Fruit fly (Drosophila melanogaster): ENCODE measurements around the gene Btk.

Gene Btk

DNA sequence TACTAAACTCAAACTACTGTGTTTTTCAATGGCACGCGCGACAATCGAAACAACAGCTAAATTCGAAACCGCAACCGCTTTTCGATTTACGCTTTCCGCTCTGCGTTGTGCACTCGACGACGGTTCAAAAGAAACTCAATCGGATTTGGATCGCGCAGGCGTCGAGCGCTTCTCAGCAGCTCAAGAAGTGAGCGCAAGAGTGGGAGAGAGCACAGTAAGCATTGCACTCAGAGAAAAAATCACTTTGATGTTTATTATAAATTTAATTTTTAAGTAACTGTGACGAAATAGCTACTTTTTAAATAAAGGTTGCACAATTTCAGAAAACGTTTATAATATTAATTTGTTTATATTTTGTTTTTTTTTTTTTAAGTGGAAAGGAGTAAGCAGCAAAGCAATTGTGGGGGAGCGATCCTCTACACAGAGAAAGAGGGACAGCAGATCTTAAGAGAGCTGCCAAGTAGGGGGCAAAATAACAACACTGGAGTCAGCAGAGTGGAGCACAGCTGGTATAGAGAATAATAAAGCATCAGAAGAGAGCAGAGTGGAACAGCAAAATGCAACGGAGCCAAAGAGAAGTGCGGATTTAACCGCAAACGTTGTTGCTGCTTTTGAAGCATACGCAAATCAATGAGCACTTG lies 23.2 kb downstream of the Btk start (continued):
- TF ChIP-seq Trl (optimal IDR thresholded peaks at IDR 0.05), result peak; percentile 88
- TF ChIP-seq Trl (GFP tag; optimal IDR thresholded peaks at IDR 0.05), result peak; percentile 58
- peak; percentile 95 for TF ChIP-seq CG3065 (GFP tag; optimal IDR thresholded peaks at IDR 0.05)
- no peak for TF ChIP-seq fru (optimal IDR thresholded peaks at IDR 0.05)
- TF ChIP-seq CG9437 (GFP tag; optimal IDR thresholded peaks at IDR 0.05), result peak; percentile 93
- peak; percentile 99 for TF ChIP-seq tin (GFP tag; optimal IDR thresholded peaks at IDR 0.05)
- TF ChIP-seq CG7556 (GFP tag; optimal IDR thresholded peaks at IDR 0.05), result peak; percentile 98
- peak; percentile 73 for TF ChIP-seq CG31365 (tag; optimal IDR thresholded peaks at IDR 0.05)
- peak; percentile 99 for TF ChIP-seq ttk (GFP tag; IDR thresholded peaks at IDR 0.05)
- TF ChIP-seq dmrt99B (tag; optimal IDR thresholded peaks at IDR 0.05), result peak; percentile 99
- TF ChIP-seq run (tag; optimal IDR thresholded peaks at IDR 0.05), result peak; percentile 97
- TF ChIP-seq Optix (GFP tag; IDR thresholded peaks at IDR 0.05), result peak; percentile 96
- no peak for TF ChIP-seq lov (optimal IDR thresholded peaks at IDR 0.05)
- TF ChIP-seq lov (GFP tag; IDR thresholded peaks at IDR 0.05), result peak; percentile 99
- peak; percentile 94 for TF ChIP-seq CG31224 (GFP tag; IDR thresholded peaks at IDR 0.05)
- TF ChIP-seq HLHmδ (GFP tag; optimal IDR thresholded peaks at IDR 0.05), result peak; percentile 91
- TF ChIP-seq pb (GFP tag; optimal IDR thresholded peaks at IDR 0.05), result peak; percentile 61
- TF ChIP-seq CG4328 (GFP tag; optimal IDR thresholded peaks at IDR 0.05), result peak; percentile 91
- peak; percentile 98 for TF ChIP-seq CG2712 (tag; optimal IDR thresholded peaks at IDR 0.05)
- TF ChIP-seq h (optimal IDR thresholded peaks at IDR 0.05), result no peak
- no peak for TF ChIP-seq prd (optimal IDR thresholded peaks at IDR 0.05)
- peak; percentile 99 for TF ChIP-seq prd (GFP tag; IDR thresholded peaks at IDR 0.05)
- peak; percentile 79 for TF ChIP-seq gro (GFP tag; optimal IDR thresholded peaks at IDR 0.05)
- peak; percentile 97 for TF ChIP-seq CG12299 (tag; optimal IDR thresholded peaks at IDR 0.05)
- TF ChIP-seq Lim3 (GFP tag; IDR thresholded peaks at IDR 0.05), result peak; percentile 95
- no peak for TF ChIP-seq CG2129 (GFP tag; IDR thresholded peaks at IDR 0.05; ENCODE audit: partially characterized antibody)
- TF ChIP-seq CG4404 (GFP tag; IDR thresholded peaks at IDR 0.05), result peak; percentile 98
- TF ChIP-seq CG7271 (tag; optimal IDR thresholded peaks at IDR 0.05), result peak; percentile 92
- peak; percentile 98 for TF ChIP-seq Blimp-1 (GFP tag; optimal IDR thresholded peaks at IDR 0.05)
- TF ChIP-seq Tbp (GFP tag; optimal IDR thresholded peaks at IDR 0.05), result no peak
- no peak for TF ChIP-seq usp (GFP tag; optimal IDR thresholded peaks at IDR 0.05)
- TF ChIP-seq D19A (tag; optimal IDR thresholded peaks at IDR 0.05), result peak; percentile 94
- TF ChIP-seq row (GFP tag; IDR thresholded peaks at IDR 0.05), result peak; percentile 99
- peak; percentile 97 for TF ChIP-seq CG12942 (GFP tag; optimal IDR thresholded peaks at IDR 0.05)
- peak; percentile 95 for TF ChIP-seq bab2 (GFP tag; optimal IDR thresholded peaks at IDR 0.05)
- no peak for TF ChIP-seq Dref (GFP tag; IDR thresholded peaks at IDR 0.05)
- TF ChIP-seq CG16779 (GFP tag; IDR thresholded peaks at IDR 0.05), result peak; percentile 93
- TF ChIP-seq gce (GFP tag; IDR thresholded peaks at IDR 0.05), result peak; percentile 99
- no peak for TF ChIP-seq Bgb (GFP tag; IDR thresholded peaks at IDR 0.05; ENCODE audit: partially characterized antibody)
- peak; percentile 99 for TF ChIP-seq CG17359 (tag; optimal IDR thresholded peaks at IDR 0.05)
- peak; percentile 80 for TF ChIP-seq YL-1 (GFP tag; optimal IDR thresholded peaks at IDR 0.05)
- TF ChIP-seq Camta (GFP tag; optimal IDR thresholded peaks at IDR 0.05), result peak; percentile 95
- peak; percentile 98 for TF ChIP-seq PHDP (tag; optimal IDR thresholded peaks at IDR 0.05)
- TF ChIP-seq CG2120 (GFP tag; optimal IDR thresholded peaks at IDR 0.05), result peak; percentile 93
- TF ChIP-seq C15 (GFP tag; IDR thresholded peaks at IDR 0.05), result peak; percentile 92
- peak; percentile 94 for TF ChIP-seq CG6683 (GFP tag; optimal IDR thresholded peaks at IDR 0.05)
- peak; percentile 99 for TF ChIP-seq CG2875 (GFP tag; optimal IDR thresholded peaks at IDR 0.05)
- TF ChIP-seq unpg (GFP tag; optimal IDR thresholded peaks at IDR 0.05), result peak; percentile 99
- TF ChIP-seq Sry-δ (GFP tag; optimal IDR thresholded peaks at IDR 0.05), result peak; percentile 46
- peak; percentile 0 for TF ChIP-seq pum (GFP tag; optimal IDR thresholded peaks at IDR 0.05)
- TF ChIP-seq CG10366 (GFP tag; IDR thresholded peaks at IDR 0.05), result peak; percentile 98
- peak; percentile 87 for TF ChIP-seq CG12769 (tag; optimal IDR thresholded peaks at IDR 0.05)

All from whole organism, embryonic.